Worm (Caenorhabditis elegans): ENCODE measurements around the gene Y53C12A.7.
A peak's percentile ranks its signal among the peaks of the same experiment; 100 is the strongest.

The Y53C12A.7 gene

ce11 chrII:9740552-9740951 lies 40.2 kb downstream of the Y53C12A.7 start:
- TF ChIP-seq efl-1 (optimal IDR thresholded peaks at IDR 0.05): no peak
- TF ChIP-seq efl-1 (GFP tag; optimal IDR thresholded peaks at IDR 0.05 in 1 of 2): peak in 1 of 2 experiments; percentile 46
- no peak for TF ChIP-seq hpl-2 (GFP tag; optimal IDR thresholded peaks at IDR 0.05)
- peak; percentile 14 for TF ChIP-seq elt-2 (tag; optimal IDR thresholded peaks at IDR 0.05)
- TF ChIP-seq snu-23 (GFP tag; optimal IDR thresholded peaks at IDR 0.05): no peak
- no peak for TF ChIP-seq C34B4.2 (tag; optimal IDR thresholded peaks at IDR 0.05)
- TF ChIP-seq mef-2 (tag; optimal IDR thresholded peaks at IDR 0.05): no peak
- no peak for TF ChIP-seq lin-39 (tag; optimal IDR thresholded peaks at IDR 0.05)
- no peak for TF ChIP-seq ets-5 (GFP tag; IDR thresholded peaks at IDR 0.05)
- no peak for TF ChIP-seq unc-98 (GFP tag; IDR thresholded peaks at IDR 0.05)
- TF ChIP-seq lsy-2 (tag; optimal IDR thresholded peaks at IDR 0.05): peak in 1 of 2 experiments; percentile 53

ce11 chrII:9741400-9741799 lies 41.1 kb downstream of the Y53C12A.7 start:
- TF ChIP-seq ceh-90 (tag; optimal IDR thresholded peaks at IDR 0.05): no peak
- TF ChIP-seq jun-1 (tag; optimal IDR thresholded peaks at IDR 0.05): no peak
- TF ChIP-seq egl-13 (tag; optimal IDR thresholded peaks at IDR 0.05): no peak
- no peak for TF ChIP-seq fkh-4 (tag; optimal IDR thresholded peaks at IDR 0.05; ENCODE audit: borderline replicate concordance)
- no peak for TF ChIP-seq vab-15 (tag; optimal IDR thresholded peaks at IDR 0.05)
- TF ChIP-seq dsc-1 (tag; optimal IDR thresholded peaks at IDR 0.05): no peak
- TF ChIP-seq elt-2 (tag; optimal IDR thresholded peaks at IDR 0.05): no peak
- no peak for TF ChIP-seq nhr-77 (tag; optimal IDR thresholded peaks at IDR 0.05)
- TF ChIP-seq pax-3 (tag; optimal IDR thresholded peaks at IDR 0.05): no peak
- no peak for TF ChIP-seq nhr-76 (tag; optimal IDR thresholded peaks at IDR 0.05)
- TF ChIP-seq nhr-85 (tag): no peak
- TF ChIP-seq hlh-17 (GFP tag; optimal IDR thresholded peaks at IDR 0.05; ENCODE audit: borderline replicate concordance): no peak
- no peak for TF ChIP-seq nhr-11 (tag; optimal IDR thresholded peaks at IDR 0.05)
- no peak for TF ChIP-seq lin-35 (GFP tag; optimal IDR thresholded peaks at IDR 0.05)
- no peak for TF ChIP-seq snu-23 (GFP tag; optimal IDR thresholded peaks at IDR 0.05)
- no peak for TF ChIP-seq nhr-237 (tag; optimal IDR thresholded peaks at IDR 0.05)

- TF ChIP-seq sox-4 (tag; optimal IDR thresholded peaks at IDR 0.05) (no peak), nhr-90 (tag; optimal IDR thresholded peaks at IDR 0.05; ENCODE audit: poor library complexity) (no peak), lin-39 (tag; optimal IDR thresholded peaks at IDR 0.05) (no peak)
These were observed 42.4 kb downstream of the Y53C12A.7 start, which contains the start of gene pno-1 for ce11 chrII:9742784-9743183. pno-1 (minus strand) TSS chrII:9742884.

ce11 chrII:9746069-9746468 lies 45.7 kb downstream of the Y53C12A.7 start, which contains the start of the genes Y53C12B.1 and nos-3:
Y53C12B.1 (minus strand) TSS chrII:9746078.
nos-3 (plus strand) TSS chrII:9746316.
- TF ChIP-seq elt-3 (tag; optimal IDR thresholded peaks at IDR 0.05) (peak in 3 of 6 experiments; percentile 8 to 81 (median 69)), unc-98 (GFP tag; IDR thresholded peaks at IDR 0.05) (no peak), unc-30 (tag; optimal IDR thresholded peaks at IDR 0.05) (no peak), nhr-71 (tag; optimal IDR thresholded peaks at IDR 0.05) (peak; percentile 85), lin-39 (tag; optimal IDR thresholded peaks at IDR 0.05) (peak; percentile 55), sox-4 (tag; optimal IDR thresholded peaks at IDR 0.05) (no peak), elt-2 (tag; optimal IDR thresholded peaks at IDR 0.05) (peak; percentile 28), hpl-2 (GFP tag; optimal IDR thresholded peaks at IDR 0.05) (no peak), fkh-8 (tag; optimal IDR thresholded peaks at IDR 0.05) (peak; percentile 62), irx-1 (tag; optimal IDR thresholded peaks at IDR 0.05) (peak; percentile 68), nhr-84 (tag; optimal IDR thresholded peaks at IDR 0.05) (no peak), mab-9 (GFP tag; IDR thresholded peaks at IDR 0.05) (no peak), ceh-82 (tag; optimal IDR thresholded peaks at IDR 0.05) (peak; percentile 54 to 84 (median 77)), unc-86 (tag; optimal IDR thresholded peaks at IDR 0.05) (peak; percentile 71), lin-15B (tag; optimal IDR thresholded peaks at IDR 0.05) (peak; percentile 57), pax-3 (tag; optimal IDR thresholded peaks at IDR 0.05) (peak; percentile 28), fkh-10 (GFP tag; optimal IDR thresholded peaks at IDR 0.05) (peak; percentile 27), C04F5.9 (tag; optimal IDR thresholded peaks at IDR 0.05) (peak; percentile 18), nhr-28 (tag; optimal IDR thresholded peaks at IDR 0.05) (no peak), nhr-90 (tag; optimal IDR thresholded peaks at IDR 0.05; ENCODE audit: poor library complexity) (peak; percentile 68), snu-23 (GFP tag; optimal IDR thresholded peaks at IDR 0.05) (peak; percentile 89), skn-1 (tag; optimal IDR thresholded peaks at IDR 0.05) (peak; percentile 82), fos-1 (tag; optimal IDR thresholded peaks at IDR 0.05) (peak; percentile 42), mdl-1 (tag; optimal IDR thresholded peaks at IDR 0.05) (peak in 1 of 2 experiments; percentile 68), mep-1 (tag; optimal IDR thresholded peaks at IDR 0.05) (peak; percentile 61), hlh-4 (tag; optimal IDR thresholded peaks at IDR 0.05) (no peak), mef-2 (tag; optimal IDR thresholded peaks at IDR 0.05) (no peak), pag-3 (tag; optimal IDR thresholded peaks at IDR 0.05; ENCODE audit: borderline replicate concordance, insufficient read depth) (no peak), tlp-1 (tag; optimal IDR thresholded peaks at IDR 0.05) (no peak)

Data from whole organism, L1 larva.